Worm (Caenorhabditis elegans): ENCODE measurements around the gene F13A7.7.

DNA sequence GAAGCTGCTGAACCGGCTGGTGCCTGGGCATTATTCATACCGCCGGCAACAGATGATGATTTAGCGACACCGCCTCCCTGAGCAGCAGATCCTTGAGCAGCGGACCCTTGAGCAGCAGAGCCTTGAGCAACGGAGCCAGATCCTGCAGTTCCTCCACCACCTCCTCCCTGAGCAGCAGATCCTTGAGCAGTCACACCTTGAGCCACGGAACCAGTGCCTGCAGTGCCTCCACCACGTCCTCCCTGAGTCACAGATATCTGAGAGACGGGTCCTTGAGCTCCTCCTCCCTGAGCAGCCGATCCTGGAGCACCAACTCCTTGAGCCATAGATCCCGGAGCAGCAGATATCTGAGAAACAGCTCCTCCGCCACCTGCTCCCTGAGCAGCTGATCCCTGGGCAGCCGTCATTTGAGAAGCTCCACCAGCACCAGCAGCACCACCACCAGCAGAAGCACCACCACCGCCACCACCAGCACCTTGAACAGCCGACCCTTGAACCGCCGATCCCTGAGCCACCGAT, 7.1 kb downstream of the F13A7.7 start:
- TF ChIP-seq W03F9.2 (tag; optimal IDR thresholded peaks at IDR 0.05) (no peak), him-1 (tag; optimal IDR thresholded peaks at IDR 0.05) (no peak), dao-5 (tag; optimal IDR thresholded peaks at IDR 0.05) (no peak)

Data from whole organism, L4/young adult.